Worm (Caenorhabditis elegans) whole organism, L3 larva: ENCODE data around the gene F07F6.7.

ENCODE experiments used
- ceh-9 ChIP-seq: sonication (generic microtip); optimal IDR thresholded peaks from 2 replicates; lab custom pipeline; 2018; ENCODE audit warnings: missing biosample characterization, missing genetic modification characterization
- daf-12 ChIP-seq: fragments of 150-350 bp; optimal IDR thresholded peaks from 2 replicates; lab custom pipeline; 2014; ENCODE audit warnings: missing biosample characterization, missing genetic modification reagents, missing genetic modification characterization
- egl-27 ChIP-seq: sonication (generic microtip); optimal IDR thresholded peaks from 4 replicates; lab custom pipeline; 2017; ENCODE audit warnings: missing biosample characterization, missing genetic modification reagents, missing genetic modification characterization
- mdl-1 ChIP-seq: fragments of 150-350 bp; optimal IDR thresholded peaks from 2 replicates; lab custom pipeline; 2014; ENCODE audit warnings: missing biosample characterization, missing genetic modification characterization
- nhr-12 ChIP-seq: fragments of 150-350 bp; optimal IDR thresholded peaks from 2 replicates; lab custom pipeline; 2014; ENCODE audit warnings: missing biosample characterization, missing genetic modification characterization
- nhr-237 ChIP-seq: fragments of 150-350 bp; optimal IDR thresholded peaks from 2 replicates; lab custom pipeline; 2014; ENCODE audit warnings: missing biosample characterization, missing genetic modification characterization
- nhr-28 ChIP-seq: fragments of 150-350 bp; optimal IDR thresholded peaks from 2 replicates; lab custom pipeline; 2014; ENCODE audit warnings: missing biosample characterization, missing genetic modification characterization
- sea-2 ChIP-seq: fragments of 150-350 bp; sonication (generic microtip); optimal IDR thresholded peaks from 4 replicates; lab custom pipeline; 2014; ENCODE audit warnings: missing biosample characterization, missing genetic modification reagents, missing genetic modification characterization
- snpc-4 ChIP-seq: fragments of 150-350 bp; optimal IDR thresholded peaks from 2 replicates; lab custom pipeline; 2014; ENCODE audit warnings: missing biosample characterization, missing genetic modification characterization

- TF ChIP-seq ceh-9 (tag; lab: Kevin White, UChicago) (no peak), nhr-28 (tag; lab: Kevin White, UChicago) (no peak), snpc-4 (tag; lab: Kevin White, UChicago) (no peak), mdl-1 (tag; lab: Kevin White, UChicago) (no peak), nhr-12 (tag; lab: Kevin White, UChicago) (no peak), daf-12 (tag; lab: Kevin White, UChicago) (no peak), egl-27 (tag; lab: Kevin White, UChicago) (no peak), nhr-237 (tag; lab: Kevin White, UChicago) (no peak), sea-2 (no peak)
Observed at ce11 chrII:5449620-5450019, 26.0 kb upstream of the F07F6.7 start.
